Fruit fly (Drosophila melanogaster) whole organism, embryonic: Measurements from ENCODE around the gene CG10208.
A peak's percentile ranks its signal among the peaks of the same experiment; 100 is the strongest.

Source experiments
- Blimp-1 ChIP-seq: fragments of 200-800 bp; sonication (Bioruptor generic); optimal IDR thresholded peaks from 3 replicates; lab custom pipeline; 2018; ENCODE audit warnings: missing biosample characterization, missing genetic modification characterization, mild to moderate bottlenecking, moderate library complexity, missing genetic modification reagents
- C15 ChIP-seq: fragments of 200-800 bp; sonication (Bioruptor generic); IDR thresholded peaks from 3 replicates; pipeline ENCODE4 v1.3.6; 2022; ENCODE audit warnings: missing biosample characterization, missing genetic modification characterization
- CG10543 ChIP-seq: fragments of 200-800 bp; sonication (Bioruptor generic); optimal IDR thresholded peaks from 3 replicates; lab custom pipeline; 2017; ENCODE audit warnings: missing biosample characterization, mild to moderate bottlenecking, missing genetic modification characterization, moderate library complexity
- CG10959 ChIP-seq: fragments of 200-800 bp; sonication (Bioruptor generic); IDR thresholded peaks from 2 replicates; pipeline ENCODE4 v1.3.6; 2022; ENCODE audit warnings: missing biosample characterization, missing genetic modification characterization
- CG10979 ChIP-seq: fragments of 200-800 bp; sonication (Bioruptor generic); optimal IDR thresholded peaks from 2 replicates; lab custom pipeline; 2018; ENCODE audit warnings: missing biosample characterization, mild to moderate bottlenecking, missing genetic modification characterization, moderate library complexity
- CG12071 ChIP-seq: fragments of 200-800 bp; sonication (Bioruptor generic); optimal IDR thresholded peaks from 3 replicates; lab custom pipeline; 2018; ENCODE audit warnings: missing biosample characterization, mild to moderate bottlenecking, missing genetic modification characterization
- CG13894 ChIP-seq: fragments of 200-800 bp; sonication (Bioruptor generic); optimal IDR thresholded peaks from 3 replicates; lab custom pipeline; 2018; ENCODE audit warnings: missing biosample characterization, mild to moderate bottlenecking, missing genetic modification characterization, moderate library complexity
- CG1529 ChIP-seq: fragments of 200-800 bp; sonication (Bioruptor generic); optimal IDR thresholded peaks from 3 replicates; lab custom pipeline; 2018; ENCODE audit warnings: missing biosample characterization, missing genetic modification characterization
- CG17829 ChIP-seq: fragments of 200-800 bp; optimal IDR thresholded peaks from 2 replicates; lab custom pipeline; 2019; ENCODE audit warnings: missing biosample characterization, mild to moderate bottlenecking, missing genetic modification characterization, moderate library complexity
- CG2678 ChIP-seq: fragments of 200-800 bp; sonication (Bioruptor generic); optimal IDR thresholded peaks from 3 replicates; lab custom pipeline; 2019; ENCODE audit warnings: missing biosample characterization, mild to moderate bottlenecking, missing genetic modification characterization, moderate library complexity
- CG2712 ChIP-seq: fragments of 200-800 bp; optimal IDR thresholded peaks from 3 replicates; lab custom pipeline; 2019; ENCODE audit warnings: missing biosample characterization, mild to moderate bottlenecking, missing genetic modification characterization, moderate library complexity
- CG31365 ChIP-seq: fragments of 200-800 bp; sonication (Bioruptor generic); optimal IDR thresholded peaks from 2 replicates; lab custom pipeline; 2018; ENCODE audit warnings: missing biosample characterization, mild to moderate bottlenecking, missing genetic modification characterization
- CG4424 ChIP-seq: fragments of 200-800 bp; sonication (Bioruptor generic); optimal IDR thresholded peaks from 3 replicates; lab custom pipeline; 2016; ENCODE audit warnings: missing biosample characterization, missing genetic modification characterization
- CG7271 ChIP-seq: fragments of 200-800 bp; sonication (Bioruptor generic); optimal IDR thresholded peaks from 2 replicates; lab custom pipeline; 2018; ENCODE audit warnings: missing biosample characterization, mild to moderate bottlenecking, missing genetic modification characterization, moderate library complexity
- CG7839 ChIP-seq: fragments of 200-800 bp; sonication (Bioruptor generic); optimal IDR thresholded peaks from 3 replicates; lab custom pipeline; 2018; ENCODE audit warnings: missing biosample characterization, mild to moderate bottlenecking, missing genetic modification characterization, moderate library complexity
- CG8290 ChIP-seq, 3 experiments: fragments of 200-800 bp; sonication (Bioruptor generic); optimal IDR thresholded peaks; 2 replicates each; lab custom pipeline; 2016 to 2019; ENCODE audit warnings: missing biosample characterization in 3 of 3, missing genetic modification characterization in 3 of 3, mild to moderate bottlenecking in 2 of 3, moderate library complexity in 1 of 3
- Ets65A ChIP-seq: fragments of 200-800 bp; sonication (Bioruptor generic); peaks from one replicate; lab custom pipeline; 2016; ENCODE audit warnings: missing biosample characterization, missing genetic modification characterization
- H2.0 ChIP-seq: fragments of 200-800 bp; sonication (Bioruptor generic); IDR thresholded peaks from 2 replicates; pipeline ENCODE4 v1.3.6; 2022; ENCODE audit warnings: missing biosample characterization, missing genetic modification characterization
- Med ChIP-seq: fragments of 200-800 bp; sonication (Bioruptor generic); peaks from one replicate; lab custom pipeline; 2016; ENCODE audit warnings: missing biosample characterization, missing genetic modification characterization, mild to moderate bottlenecking, inconsistent platforms, moderate library complexity
- Pdp1 ChIP-seq, 2 experiments: fragments of 200-800 bp; sonication (Bioruptor generic); optimal IDR thresholded peaks; 3 replicates each; lab custom pipeline; 2016; ENCODE audit warnings: missing biosample characterization in 2 of 2, missing genetic modification characterization in 2 of 2, mild to moderate bottlenecking in 1 of 2, moderate library complexity in 1 of 2
- Sin3A ChIP-seq: fragments of >200 bp; optimal IDR thresholded peaks from 2 replicates; lab custom pipeline; 2018
- ara ChIP-seq: fragments of 200-800 bp; sonication (Bioruptor generic); IDR thresholded peaks from 2 replicates; pipeline ENCODE4 v1.3.6; 2022; ENCODE audit warnings: missing biosample characterization, missing genetic modification characterization
- chinmo ChIP-seq: fragments of 200-800 bp; sonication (Bioruptor generic); IDR thresholded peaks from 4 replicates; pipeline ENCODE4 v1.3.6; 2022; ENCODE audit warnings: missing biosample characterization, missing genetic modification characterization; ENCODE audit not compliant: partially characterized antibody
- crol ChIP-seq: fragments of 200-800 bp; sonication (Bioruptor generic); IDR thresholded peaks from 2 replicates; pipeline ENCODE4 v1.3.6; 2022; ENCODE audit warnings: missing biosample characterization, missing genetic modification characterization
- dimm ChIP-seq: fragments of 200-800 bp; sonication (Bioruptor generic); IDR thresholded peaks from 2 replicates; pipeline ENCODE4 v1.3.6; 2022; ENCODE audit warnings: missing biosample characterization, missing genetic modification characterization
- dmrt11E ChIP-seq: fragments of 200-800 bp; sonication (Bioruptor generic); optimal IDR thresholded peaks from 3 replicates; lab custom pipeline; 2018; ENCODE audit warnings: missing biosample characterization, mild to moderate bottlenecking, missing genetic modification characterization, moderate library complexity
- grau ChIP-seq: fragments of 200-800 bp; optimal IDR thresholded peaks from 3 replicates; lab custom pipeline; 2019; ENCODE audit warnings: missing biosample characterization, mild to moderate bottlenecking, missing genetic modification characterization, moderate library complexity
- hkb ChIP-seq, 2 experiments: fragments of 200-800 bp in 1 of 2; fragments of >200 bp in 1 of 2; sonication (Bioruptor generic) in 1 of 2; IDR thresholded peaks in 1 of 2; optimal IDR thresholded peaks in 1 of 2; 2 replicates each; pipeline versions ENCODE4 v1.3.6 to Lab custom; 2017 to 2022; ENCODE audit warnings: missing biosample characterization in 1 of 2, missing genetic modification characterization in 1 of 2
- insv ChIP-seq, 2 experiments: fragments of 200-800 bp; sonication (Bioruptor generic); optimal IDR thresholded peaks; 3 replicates each; lab custom pipeline; 2016 to 2018; ENCODE audit warnings: missing biosample characterization in 2 of 2, missing genetic modification characterization in 2 of 2
- kay ChIP-seq: fragments of 200-800 bp; sonication (Bioruptor generic); optimal IDR thresholded peaks from 2 replicates; lab custom pipeline; 2016; ENCODE audit warnings: missing biosample characterization, missing genetic modification characterization
- kni ChIP-seq: fragments of 200-800 bp; sonication (Bioruptor generic); optimal IDR thresholded peaks from 3 replicates; lab custom pipeline; 2017; ENCODE audit warnings: mild to moderate bottlenecking, missing biosample characterization, missing genetic modification reagents, missing genetic modification characterization
- lmd ChIP-seq: fragments of 200-800 bp; sonication (Bioruptor generic); IDR thresholded peaks from 2 replicates; pipeline ENCODE4 v1.3.6; 2022; ENCODE audit warnings: missing biosample characterization, missing genetic modification characterization
- lov ChIP-seq, 2 experiments: fragments of 200-800 bp in 1 of 2; fragments of >200 bp in 1 of 2; sonication (Bioruptor generic) in 1 of 2; IDR thresholded peaks in 1 of 2; optimal IDR thresholded peaks in 1 of 2; 2 replicates in 1 of 2; 3 replicates in 1 of 2; pipeline versions ENCODE4 v1.3.6 to Lab custom; 2017 to 2022; ENCODE audit warnings: missing biosample characterization in 1 of 2, missing genetic modification characterization in 1 of 2
- nom ChIP-seq: fragments of 200-800 bp; sonication (Bioruptor generic); optimal IDR thresholded peaks from 2 replicates; lab custom pipeline; 2017; ENCODE audit warnings: missing biosample characterization, missing genetic modification characterization, mild to moderate bottlenecking, moderate library complexity, missing genetic modification reagents
- oc ChIP-seq: fragments of 200-800 bp; sonication (Bioruptor generic); optimal IDR thresholded peaks from 2 replicates; lab custom pipeline; 2018; ENCODE audit warnings: missing biosample characterization, mild to moderate bottlenecking, missing genetic modification characterization, moderate library complexity
- pnt ChIP-seq: fragments of 200-800 bp; sonication (Bioruptor generic); optimal IDR thresholded peaks from 3 replicates; lab custom pipeline; 2016; ENCODE audit warnings: missing biosample characterization, missing genetic modification characterization
- prd ChIP-seq, 3 experiments: fragments of >200 bp in 2 of 3; fragments of 200-800 bp in 1 of 3; sonication (Bioruptor generic) in 1 of 3; optimal IDR thresholded peaks in 2 of 3; IDR thresholded peaks in 1 of 3; 2 replicates in 2 of 3; 3 replicates in 1 of 3; pipeline versions ENCODE4 v1.3.6 to Lab custom; 2017 to 2022; ENCODE audit warnings: missing biosample characterization in 1 of 3, missing genetic modification characterization in 1 of 3
- row ChIP-seq: fragments of 200-800 bp; sonication (Bioruptor generic); IDR thresholded peaks from 3 replicates; pipeline ENCODE4 v1.3.6; 2022; ENCODE audit warnings: missing biosample characterization, missing genetic modification characterization
- scrt ChIP-seq: fragments of 200-800 bp; sonication (Bioruptor generic); optimal IDR thresholded peaks from 2 replicates; lab custom pipeline; 2018; ENCODE audit warnings: missing biosample characterization, mild to moderate bottlenecking, missing genetic modification characterization, moderate library complexity
- sens ChIP-seq: fragments of 200-800 bp; sonication (Bioruptor generic); peaks from one replicate; lab custom pipeline; 2016; ENCODE audit warnings: missing biosample characterization, missing genetic modification characterization
- shn ChIP-seq: fragments of 200-800 bp; sonication (Bioruptor generic); optimal IDR thresholded peaks from 3 replicates; lab custom pipeline; 2016; ENCODE audit warnings: missing biosample characterization, missing genetic modification characterization
- sim ChIP-seq: fragments of 200-800 bp; sonication (Bioruptor generic); IDR thresholded peaks from 2 replicates; pipeline ENCODE4 v1.3.6; 2022; ENCODE audit warnings: missing biosample characterization, missing genetic modification characterization
- stc ChIP-seq: fragments of 200-800 bp; sonication (Bioruptor generic); IDR thresholded peaks from 2 replicates; pipeline ENCODE4 v1.3.6; 2022; ENCODE audit warnings: missing biosample characterization, missing genetic modification characterization
- zf30C ChIP-seq: fragments of 200-800 bp; sonication (Bioruptor generic); optimal IDR thresholded peaks from 3 replicates; lab custom pipeline; 2018; ENCODE audit warnings: missing biosample characterization, mild to moderate bottlenecking, missing genetic modification characterization
- zfh1 ChIP-seq: fragments of 200-800 bp; sonication (Bioruptor generic); IDR thresholded peaks from 3 replicates; pipeline ENCODE4 v1.3.6; 2022; ENCODE audit warnings: missing biosample characterization, missing genetic modification characterization

CG10208 gene

dm6 chr3R:23786768-23787631, 13.1 kb upstream of the CG10208 start (continued):
- TF ChIP-seq prd (optimal IDR thresholded peaks at IDR 0.05; lab: Kevin White, UChicago), result no peak
- peak; percentile 34; the same call in 1 of the 3 replicates for TF ChIP-seq prd (GFP tag; IDR thresholded peaks at IDR 0.05; lab: Robert Waterston, UW)
- TF ChIP-seq CG4424, result peak; percentile 55
- peak; percentile 13 for TF ChIP-seq nom (GFP tag; lab: Kevin White, UChicago)
- TF ChIP-seq CG13894 (tag; lab: Kevin White, UChicago), result peak; percentile 83
- peak; percentile 19 for TF ChIP-seq pnt (GFP tag; lab: Kevin White, UChicago)
- peak; percentile 39 for TF ChIP-seq zf30C (GFP tag; lab: Kevin White, UChicago)
- TF ChIP-seq chinmo (GFP tag; lab: Robert Waterston, UW), result 0 out of 4 replicates have a peak, but pooled peaks have one; percentile 61
- peak; percentile 50 for TF ChIP-seq CG2712
- no peak for TF ChIP-seq CG1529 (GFP tag; lab: Kevin White, UChicago)
- TF ChIP-seq lmd, result peak; percentile 19; the same call in 1 of the 2 replicates
- peak; percentile 41 for TF ChIP-seq Med (GFP tag; lab: Kevin White, UChicago)
- peak; percentile 6 for TF ChIP-seq dmrt11E (tag; lab: Kevin White, UChicago)
- no peak for TF ChIP-seq hkb (optimal IDR thresholded peaks at IDR 0.05; lab: Kevin White, UChicago)
- 0 out of 2 replicates have a peak, but pooled peaks have one; percentile 7 for TF ChIP-seq hkb (GFP tag; IDR thresholded peaks at IDR 0.05; lab: Robert Waterston, UW)
- TF ChIP-seq CG7839 (tag; lab: Kevin White, UChicago), result peak; percentile 17
- no peak for TF ChIP-seq H2.0 (GFP tag; lab: Robert Waterston, UW)
- TF ChIP-seq ara (GFP tag; lab: Robert Waterston, UW), result peak; percentile 73
- peak; percentile 50 for TF ChIP-seq CG10979 (tag; lab: Kevin White, UChicago)
- peak; percentile 7 for TF ChIP-seq CG8290 (GFP tag; optimal IDR thresholded peaks at IDR 0.05; lab: Kevin White, UChicago)
- TF ChIP-seq CG8290 (tag; optimal IDR thresholded peaks at IDR 0.05; lab: Kevin White, UChicago), result no peak
- TF ChIP-seq CG17829 (tag; lab: Kevin White, UChicago), result peak; percentile 60
- TF ChIP-seq grau (tag; lab: Kevin White, UChicago), result no peak
- TF ChIP-seq dimm, result no peak
- TF ChIP-seq zfh1 (GFP tag; lab: Robert Waterston, UW), result peak; percentile 45; the same call in 1 of the 3 replicates
- TF ChIP-seq CG12071 (GFP tag; lab: Kevin White, UChicago), result no peak
- TF ChIP-seq CG10959, result peak; percentile 29; the same call in 1 of the 2 replicates
- no peak for TF ChIP-seq kay (GFP tag; lab: Kevin White, UChicago)
- peak; percentile 73 for TF ChIP-seq sens (GFP tag; lab: Kevin White, UChicago)
- TF ChIP-seq Sin3A (lab: Kevin White, UChicago), result no peak
- 0 out of 3 replicates have a peak, but pooled peaks have one; percentile 16 for TF ChIP-seq row
- peak; percentile 52; the same call in 1 of the 2 replicates for TF ChIP-seq sim (GFP tag; lab: Robert Waterston, UW)
- peak; percentile 6 for TF ChIP-seq CG2678
- no peak for TF ChIP-seq lov (optimal IDR thresholded peaks at IDR 0.05; lab: Kevin White, UChicago)
- TF ChIP-seq lov (GFP tag; IDR thresholded peaks at IDR 0.05; lab: Robert Waterston, UW), result 0 out of 3 replicates have a peak, but pooled peaks have one; percentile 57

- TF ChIP-seq stc (GFP tag; lab: Robert Waterston, UW), result no peak
- TF ChIP-seq CG31365 (tag; lab: Kevin White, UChicago), result no peak
- no peak for TF ChIP-seq shn (GFP tag; lab: Kevin White, UChicago)
- no peak for TF ChIP-seq oc (tag; lab: Kevin White, UChicago)
- TF ChIP-seq scrt, result no peak
- TF ChIP-seq insv (GFP tag; optimal IDR thresholded peaks at IDR 0.05; lab: Kevin White, UChicago), result no peak
- no peak for TF ChIP-seq C15 (GFP tag; lab: Robert Waterston, UW)
- peak; percentile 31 for TF ChIP-seq kni (GFP tag; lab: Kevin White, UChicago)
- TF ChIP-seq Ets65A (GFP tag; lab: Kevin White, UChicago), result peak; percentile 45
- TF ChIP-seq CG7271 (tag; lab: Kevin White, UChicago), result no peak
- TF ChIP-seq crol (GFP tag; lab: Robert Waterston, UW), result peak; percentile 62
- TF ChIP-seq kay (GFP tag; lab: Kevin White, UChicago), result peak; percentile 3
- TF ChIP-seq Blimp-1 (GFP tag; lab: Kevin White, UChicago), result peak; percentile 93
- no peak for TF ChIP-seq CG10543
- peak in 1 of 2 experiments; percentile 8 for TF ChIP-seq Pdp1 (GFP tag; optimal IDR thresholded peaks at IDR 0.05; lab: Kevin White, UChicago)
Measured at dm6 chr3R:23784925-23785680, 11.2 kb upstream of the CG10208 start.
